Fruit fly (Drosophila melanogaster) Kc167 (cell line): ENCODE results near the gene CG7872.

Source experiments
- Myc ChIP-seq: fragments of >200 bp; optimal IDR thresholded peaks from 2 replicates; lab custom pipeline; 2017; ENCODE audit warnings: missing external identifiers
- Sin3A ChIP-seq: fragments of >200 bp; optimal IDR thresholded peaks from 2 replicates; lab custom pipeline; 2018; ENCODE audit warnings: missing external identifiers
- h ChIP-seq: fragments of >200 bp; optimal IDR thresholded peaks from 3 replicates; lab custom pipeline; 2018; ENCODE audit warnings: missing external identifiers
- insv ChIP-seq: fragments of >200 bp; optimal IDR thresholded peaks from 3 replicates; lab custom pipeline; 2018; ENCODE audit warnings: missing external identifiers
- psq ChIP-seq: fragments of >200 bp; optimal IDR thresholded peaks from 2 replicates; lab custom pipeline; 2017; ENCODE audit warnings: missing external identifiers
- ttk ChIP-seq: sonication (Bioruptor generic); optimal IDR thresholded peaks from 2 replicates; lab custom pipeline; 2017; ENCODE audit warnings: missing external identifiers

dm6 chrX:15599697-15600096 lies 21.7 kb downstream of the CG7872 start:
- TF ChIP-seq h (no peak), insv (no peak), Myc (no peak), ttk (lab: Kevin White, UChicago) (no peak), Sin3A (lab: Kevin White, UChicago) (no peak), psq (lab: Kevin White, UChicago) (no peak)
